Worm (Caenorhabditis elegans) whole organism, midembryonic: Measurements from ENCODE around the gene fubl-2.

ENCODE experiments used
- T22C8.4 ChIP-seq: fragments of 200-800 bp; sonication (Bioruptor generic); IDR thresholded peaks from 2 replicates; pipeline ENCODE4 v1.3.6; 2022; ENCODE audit warnings: missing genetic modification characterization, missing compliant biosample characterization
- flt-1 ChIP-seq: fragments of 200-800 bp; sonication (Bioruptor generic); IDR thresholded peaks from 2 replicates; pipeline ENCODE4 v1.3.6; 2022; ENCODE audit warnings: missing genetic modification characterization, missing compliant biosample characterization
- klf-2 ChIP-seq: fragments of 200-800 bp; sonication (Bioruptor generic); conservative IDR thresholded peaks from 2 replicates; pipeline ENCODE4 v1.3.6; 2022; ENCODE audit warnings: missing genetic modification reagents, missing genetic modification characterization, missing compliant biosample characterization
- med-1 ChIP-seq: sonication (generic microtip); optimal IDR thresholded peaks from 2 replicates; lab custom pipeline; 2017; ENCODE audit warnings: missing genetic modification characterization, mild to moderate bottlenecking, missing compliant biosample characterization, antibody characterized with exemption, missing genetic modification reagents; ENCODE audit not compliant: insufficient read depth
- ref-1 ChIP-seq: fragments of 200-800 bp; sonication (Bioruptor generic); conservative IDR thresholded peaks from 2 replicates; pipeline ENCODE4 v1.3.6; 2022; ENCODE audit warnings: missing genetic modification reagents, missing genetic modification characterization, missing compliant biosample characterization
- tab-1 ChIP-seq: fragments of 200-800 bp; sonication (Bioruptor generic); IDR thresholded peaks from 2 replicates; pipeline ENCODE4 v1.3.6; 2022; ENCODE audit warnings: missing genetic modification characterization, missing compliant biosample characterization
- ztf-23 ChIP-seq: fragments of 200-800 bp; sonication (Bioruptor generic); IDR thresholded peaks from 2 replicates; pipeline ENCODE4 v1.3.6; 2022; ENCODE audit warnings: missing genetic modification reagents, missing genetic modification characterization, missing compliant biosample characterization
- ztf-29 ChIP-seq: fragments of 200-800 bp; sonication (Bioruptor generic); IDR thresholded peaks from 2 replicates; pipeline ENCODE4 v1.3.6; 2022; ENCODE audit warnings: missing genetic modification reagents, missing genetic modification characterization, missing compliant biosample characterization

ce11 chrIII:7091042-7091441 is 3.5 kb upstream of the fubl-2 start, which contains the start of gene ZK418.2:
- TF ChIP-seq klf-2 (GFP tag; lab: Robert Waterston, UW) (no peak), ztf-23 (GFP tag; lab: Robert Waterston, UW) (no peak), tab-1 (GFP tag; lab: Robert Waterston, UW) (no peak), ztf-29 (no peak), med-1 (GFP tag; lab: Kevin White, UChicago) (no peak), T22C8.4 (GFP tag; lab: Robert Waterston, UW) (no peak), ref-1 (GFP tag; lab: Robert Waterston, UW) (no peak), flt-1 (no peak)
